Fruit fly (Drosophila melanogaster): ENCODE results near the gene AP-1gamma.

AP-1gamma gene

dm6 chrX:9067754-9068477 lies 40.6 kb upstream of the AP-1gamma start, which contains the start of gene CG15365 (continued):
- no peak for TF ChIP-seq run (tag; optimal IDR thresholded peaks at IDR 0.05)
- TF ChIP-seq crol (GFP tag; IDR thresholded peaks at IDR 0.05), result no peak
- TF ChIP-seq CG12104 (GFP tag; optimal IDR thresholded peaks at IDR 0.05), result no peak
- no peak for TF ChIP-seq CG4328 (GFP tag; optimal IDR thresholded peaks at IDR 0.05)
- no peak for TF ChIP-seq CG9437 (GFP tag; optimal IDR thresholded peaks at IDR 0.05)
- no peak for TF ChIP-seq CG13894 (tag; optimal IDR thresholded peaks at IDR 0.05)
- no peak for TF ChIP-seq CG11093 (GFP tag; IDR thresholded peaks at IDR 0.05)
- no peak for TF ChIP-seq eve (GFP tag; optimal IDR thresholded peaks at IDR 0.05)
- no peak for TF ChIP-seq gsb-n (tag; optimal IDR thresholded peaks at IDR 0.05)
- TF ChIP-seq NK7.1 (GFP tag; optimal IDR thresholded peaks at IDR 0.05), result no peak
- peak; percentile 82 for TF ChIP-seq Jarid2 (GFP tag; optimal IDR thresholded peaks at IDR 0.05)
- no peak for TF ChIP-seq CG17186 (GFP tag; optimal IDR thresholded peaks at IDR 0.05)
- TF ChIP-seq ssp (GFP tag; IDR thresholded peaks at IDR 0.05), result no peak
- TF ChIP-seq CG1233 (GFP tag; optimal IDR thresholded peaks at IDR 0.05), result no peak
- TF ChIP-seq HLH4C (GFP tag; IDR thresholded peaks at IDR 0.05; ENCODE audit: partially characterized antibody), result no peak
- TF ChIP-seq sqz (GFP tag; optimal IDR thresholded peaks at IDR 0.05), result peak; percentile 58
- no peak for TF ChIP-seq ttk (GFP tag; IDR thresholded peaks at IDR 0.05)
- no peak for TF ChIP-seq CG3281 (GFP tag; optimal IDR thresholded peaks at IDR 0.05)
- 0 out of 3 replicates have a peak, but pooled peaks have one; percentile 9 for TF ChIP-seq CG17361 (GFP tag; IDR thresholded peaks at IDR 0.05)
- TF ChIP-seq bbx (GFP tag; IDR thresholded peaks at IDR 0.05; ENCODE audit: partially characterized antibody), result no peak
- TF ChIP-seq mld (GFP tag; IDR thresholded peaks at IDR 0.05; ENCODE audit: partially characterized antibody), result no peak
- no peak for TF ChIP-seq fu2 (GFP tag; optimal IDR thresholded peaks at IDR 0.05)
- no peak for TF ChIP-seq al (GFP tag; IDR thresholded peaks at IDR 0.05)
- TF ChIP-seq Mad (GFP tag; optimal IDR thresholded peaks at IDR 0.05), result no peak
- no peak for TF ChIP-seq CG10431 (GFP tag; optimal IDR thresholded peaks at IDR 0.05)
- TF ChIP-seq Nf-YA (GFP tag; IDR thresholded peaks at IDR 0.05), result no peak
- TF ChIP-seq zen (tag; optimal IDR thresholded peaks at IDR 0.05), result no peak
- TF ChIP-seq ci (GFP tag; IDR thresholded peaks at IDR 0.05), result no peak
- peak; percentile 21; the same call in 1 of the 2 replicates for TF ChIP-seq vvl (GFP tag; IDR thresholded peaks at IDR 0.05)
- TF ChIP-seq Oli (tag; optimal IDR thresholded peaks at IDR 0.05), result no peak
- no peak for TF ChIP-seq scrt (GFP tag; optimal IDR thresholded peaks at IDR 0.05)
- TF ChIP-seq CG14965 (GFP tag; optimal IDR thresholded peaks at IDR 0.05; ENCODE audit: borderline replicate concordance), result no peak
- TF ChIP-seq Ets65A (GFP tag), result peak; percentile 64
- TF ChIP-seq CG6854 (GFP tag; optimal IDR thresholded peaks at IDR 0.05), result no peak
- TF ChIP-seq CG12155 (GFP tag; optimal IDR thresholded peaks at IDR 0.05), result no peak
- TF ChIP-seq CG10366 (GFP tag; IDR thresholded peaks at IDR 0.05), result no peak
- no peak for TF ChIP-seq gro (GFP tag; optimal IDR thresholded peaks at IDR 0.05)
- TF ChIP-seq lab (GFP tag; optimal IDR thresholded peaks at IDR 0.05), result no peak
- TF ChIP-seq CG30020 (tag; optimal IDR thresholded peaks at IDR 0.05), result no peak
- TF ChIP-seq lbe (GFP tag; optimal IDR thresholded peaks at IDR 0.05), result no peak
- TF ChIP-seq CG3726 (GFP tag; IDR thresholded peaks at IDR 0.05), result no peak
- no peak for TF ChIP-seq phol (tag; optimal IDR thresholded peaks at IDR 0.05)
- TF ChIP-seq CG9876 (GFP tag; optimal IDR thresholded peaks at IDR 0.05), result no peak
- TF ChIP-seq CG17802 (tag; optimal IDR thresholded peaks at IDR 0.05), result no peak
- TF ChIP-seq Dip3 (GFP tag; optimal IDR thresholded peaks at IDR 0.05), result no peak
- peak; percentile 32; the same call in 1 of the 3 replicates for TF ChIP-seq knrl (GFP tag; IDR thresholded peaks at IDR 0.05; ENCODE audit: partially characterized antibody)
- TF ChIP-seq Ada2b (GFP tag; IDR thresholded peaks at IDR 0.05), result no peak
- TF ChIP-seq CG6272 (GFP tag; IDR thresholded peaks at IDR 0.05), result no peak
- no peak for TF ChIP-seq CG6791 (GFP tag; IDR thresholded peaks at IDR 0.05; ENCODE audit: partially characterized antibody)
- TF ChIP-seq CG8765 (GFP tag; IDR thresholded peaks at IDR 0.05), result no peak
